Fruit fly (Drosophila melanogaster): ENCODE measurements around the gene CG42249.

Gene CG42249

DNA sequence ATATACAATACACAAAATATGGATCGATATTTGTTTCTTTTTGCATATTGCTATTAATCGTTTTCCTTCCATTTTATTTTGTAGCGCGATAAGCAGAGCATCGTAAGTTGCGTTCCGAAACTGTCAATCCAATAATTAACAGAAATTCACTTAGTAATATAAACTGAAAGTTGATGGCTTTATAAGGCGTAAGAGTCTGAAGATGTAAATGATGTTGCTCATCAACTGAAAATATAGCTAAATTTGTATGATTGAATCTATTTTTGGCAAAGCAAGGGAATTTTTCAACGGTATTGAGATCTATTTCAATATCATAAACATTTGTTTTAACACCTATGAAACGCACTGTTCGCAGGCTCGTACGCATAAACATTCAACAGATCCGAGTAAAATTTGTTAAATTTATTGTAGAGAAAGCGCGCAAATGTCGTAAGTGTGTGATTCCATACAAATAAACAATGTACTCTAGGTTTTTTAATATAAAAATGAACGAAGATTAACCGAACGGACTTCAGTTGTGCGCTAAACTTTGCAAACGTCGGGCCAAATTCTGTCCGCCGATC, 7.2 kb upstream of the CG42249 start, which contains the start of gene Vago (continued):
- no peak for TF ChIP-seq CG6163 (GFP tag; IDR thresholded peaks at IDR 0.05)
- TF ChIP-seq CG3919 (GFP tag; optimal IDR thresholded peaks at IDR 0.05): no peak
- no peak for TF ChIP-seq eg (GFP tag; IDR thresholded peaks at IDR 0.05)
- no peak for TF ChIP-seq CG9139 (GFP tag; optimal IDR thresholded peaks at IDR 0.05)
- peak; percentile 19 for TF ChIP-seq Hr39 (GFP tag; optimal IDR thresholded peaks at IDR 0.05)
- no peak for TF ChIP-seq Ets96B (tag; optimal IDR thresholded peaks at IDR 0.05)
- no peak for TF ChIP-seq Blimp-1 (GFP tag; optimal IDR thresholded peaks at IDR 0.05)
- no peak for TF ChIP-seq CG34406 (GFP tag; optimal IDR thresholded peaks at IDR 0.05)
- TF ChIP-seq CG8319 (GFP tag; optimal IDR thresholded peaks at IDR 0.05): no peak
- no peak for TF ChIP-seq fd59A (GFP tag; optimal IDR thresholded peaks at IDR 0.05)
- TF ChIP-seq CG11294 (GFP tag; IDR thresholded peaks at IDR 0.05): no peak
- TF ChIP-seq Sox14 (GFP tag; optimal IDR thresholded peaks at IDR 0.05): no peak
- peak; percentile 47 for TF ChIP-seq CG32006 (GFP tag; optimal IDR thresholded peaks at IDR 0.05)

DNA sequence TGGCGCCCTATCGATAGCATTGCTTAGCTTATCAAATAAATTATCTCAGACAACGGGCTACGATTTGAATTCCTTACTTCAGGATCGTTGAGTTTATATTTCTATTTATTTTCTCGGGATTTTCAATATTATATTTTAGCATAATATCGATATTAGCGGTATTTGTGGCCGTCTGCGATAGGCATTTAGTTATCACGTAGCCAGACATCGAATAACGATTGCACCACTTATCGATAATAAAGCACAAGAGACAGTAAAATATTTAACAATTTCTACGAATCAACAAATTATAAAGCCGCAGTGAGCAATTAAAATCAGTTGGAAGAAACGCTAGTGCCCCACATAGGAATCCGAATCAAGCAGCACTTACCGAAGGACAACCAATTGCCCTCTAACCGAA, 5.9 kb upstream of the CG42249 start, which contains the start of gene CG2076:
Gene CG2076 (plus strand): TSS at position 50 of the 400 bp plus-strand sequence.
- peak; percentile 48 for TF ChIP-seq Eip78C (GFP tag)
- peak; percentile 84 for TF ChIP-seq dsx (GFP tag; optimal IDR thresholded peaks at IDR 0.05; ENCODE audit: poor library complexity, severe bottlenecking)
- TF ChIP-seq Eip75B (GFP tag; optimal IDR thresholded peaks at IDR 0.05): no peak

DNA sequence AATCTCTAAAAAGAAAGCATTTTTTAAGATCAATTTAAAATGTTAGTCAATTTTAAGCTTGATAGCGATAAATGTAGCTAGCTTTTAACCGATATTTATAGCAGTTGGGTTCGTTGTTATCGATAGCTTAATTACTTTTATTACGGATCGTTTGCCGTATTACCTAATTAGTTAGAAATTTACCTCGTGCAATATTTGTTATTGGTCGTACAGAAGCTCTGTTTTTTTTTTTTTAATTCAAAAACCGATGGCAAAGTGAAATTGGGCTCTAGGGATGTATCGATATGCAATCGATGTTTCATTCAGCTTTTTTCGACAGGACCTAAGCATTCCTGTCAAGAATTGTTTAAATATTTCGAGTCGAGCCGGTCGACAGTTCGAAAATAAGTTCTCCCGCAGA, 3.9 kb upstream of the CG42249 start, which contains the start of gene CG2061:
Gene CG2061 (plus strand): TSS at position 292 of the 400 bp plus-strand sequence.
- TF ChIP-seq CG6276 (GFP tag; optimal IDR thresholded peaks at IDR 0.05) (no peak), CG16779 (tag; optimal IDR thresholded peaks at IDR 0.05) (no peak), CG15336 (GFP tag; IDR thresholded peaks at IDR 0.05) (no peak), Sox14 (GFP tag; optimal IDR thresholded peaks at IDR 0.05) (no peak), ss (GFP tag; optimal IDR thresholded peaks at IDR 0.05) (no peak), CG7368 (GFP tag; optimal IDR thresholded peaks at IDR 0.05) (no peak), Sox102F (GFP tag; optimal IDR thresholded peaks at IDR 0.05) (no peak), CG10631 (GFP tag; optimal IDR thresholded peaks at IDR 0.05) (no peak), Gug (GFP tag; IDR thresholded peaks at IDR 0.05) (no peak), CG10669 (GFP tag; optimal IDR thresholded peaks at IDR 0.05) (no peak), vri (GFP tag; optimal IDR thresholded peaks at IDR 0.05) (no peak), salr (GFP tag; optimal IDR thresholded peaks at IDR 0.05) (no peak), lz (GFP tag; optimal IDR thresholded peaks at IDR 0.05) (no peak)

DNA sequence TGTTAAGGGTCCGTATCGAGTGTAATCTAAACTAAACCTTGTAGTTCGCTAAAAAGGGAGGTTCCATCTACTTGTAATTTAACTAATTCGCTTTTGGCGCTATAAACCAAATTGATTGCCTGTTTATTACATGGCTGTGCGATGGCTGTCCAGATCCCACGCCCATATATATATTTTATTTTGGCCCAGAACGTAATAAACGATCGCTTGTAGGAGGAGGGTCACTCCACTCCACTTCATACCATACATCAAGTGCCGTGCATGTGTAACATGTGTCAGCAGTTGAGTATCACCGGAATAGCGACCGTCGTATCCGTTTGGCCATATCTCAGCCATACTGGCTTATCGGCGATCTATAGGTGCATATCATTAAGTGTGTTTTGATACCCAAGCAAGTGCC, 797 bp upstream of the CG42249 start:
- TF ChIP-seq Sox15 (GFP tag; optimal IDR thresholded peaks at IDR 0.05) (no peak), fkh (GFP tag; optimal IDR thresholded peaks at IDR 0.05) (no peak), vri (GFP tag; optimal IDR thresholded peaks at IDR 0.05) (peak; percentile 8)

DNA sequence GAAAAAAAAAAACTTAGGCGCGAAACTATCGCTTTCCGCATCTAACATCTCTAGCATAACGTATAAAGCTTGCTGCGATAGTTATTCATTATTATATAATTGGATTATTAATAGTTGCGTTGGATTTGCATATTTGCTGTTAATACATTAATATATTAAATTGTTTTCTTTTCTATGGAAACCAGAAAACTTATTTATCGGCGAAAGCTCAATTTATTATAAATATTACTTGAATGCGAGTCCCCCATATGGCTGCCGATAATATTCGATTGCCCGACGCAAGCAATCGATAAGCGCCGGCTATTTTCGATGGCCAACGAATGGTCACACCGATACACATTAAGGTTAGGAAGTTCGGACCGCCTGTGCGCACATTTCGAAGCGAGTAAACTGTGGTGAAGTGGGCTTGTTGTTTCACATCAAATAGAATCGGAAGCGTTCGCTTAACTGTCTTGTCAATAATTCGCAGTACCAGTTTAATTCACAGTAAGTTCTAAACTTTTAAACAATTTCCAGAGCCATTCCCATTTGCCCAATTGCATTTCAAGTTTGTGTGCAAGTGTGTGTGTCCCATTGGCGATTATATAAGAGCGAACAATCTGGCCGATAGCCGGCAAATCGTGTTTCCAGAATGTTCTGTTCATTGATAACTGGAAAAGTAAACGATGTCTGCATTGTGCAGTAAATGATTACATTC, 12.2 kb downstream of the CG42249 start, which contains the start of gene Hsp60A:
Gene Hsp60A (plus strand): TSS at position 335 of the 697 bp plus-strand sequence.
- TF ChIP-seq CG10669 (GFP tag; optimal IDR thresholded peaks at IDR 0.05): peak; percentile 16
- peak; percentile 46 for TF ChIP-seq CG3919 (GFP tag; optimal IDR thresholded peaks at IDR 0.05)
- peak; percentile 64 for TF ChIP-seq pdm3 (GFP tag; optimal IDR thresholded peaks at IDR 0.05)
- TF ChIP-seq dsx (GFP tag; optimal IDR thresholded peaks at IDR 0.05; ENCODE audit: poor library complexity, severe bottlenecking): no peak
- TF ChIP-seq svp (GFP tag): peak; percentile 84
- TF ChIP-seq Sox15 (GFP tag; optimal IDR thresholded peaks at IDR 0.05): peak; percentile 14
- TF ChIP-seq Hr39 (GFP tag; optimal IDR thresholded peaks at IDR 0.05): peak; percentile 35
- peak; percentile 45 for TF ChIP-seq Ets21C (GFP tag; optimal IDR thresholded peaks at IDR 0.05)
- 0 out of 3 replicates have a peak, but pooled peaks have one; percentile 27 for TF ChIP-seq CG6163 (GFP tag; IDR thresholded peaks at IDR 0.05)
- no peak for TF ChIP-seq CG11902 (GFP tag; optimal IDR thresholded peaks at IDR 0.05)
- peak; percentile 42 for TF ChIP-seq CG3032 (tag; optimal IDR thresholded peaks at IDR 0.05)
- TF ChIP-seq Hr38 (GFP tag; optimal IDR thresholded peaks at IDR 0.05): no peak
- peak; percentile 31 for TF ChIP-seq Hr4 (GFP tag; optimal IDR thresholded peaks at IDR 0.05)
- TF ChIP-seq CG11762 (GFP tag; optimal IDR thresholded peaks at IDR 0.05; ENCODE audit: insufficient read depth): no peak
- peak; percentile 97 for TF ChIP-seq vri (GFP tag; optimal IDR thresholded peaks at IDR 0.05)
- peak; percentile 18 for TF ChIP-seq CG34406 (GFP tag; optimal IDR thresholded peaks at IDR 0.05)
- TF ChIP-seq CG16779 (tag; optimal IDR thresholded peaks at IDR 0.05): no peak
- peak; percentile 42 for TF ChIP-seq CG10631 (GFP tag; optimal IDR thresholded peaks at IDR 0.05)
- TF ChIP-seq net (GFP tag; optimal IDR thresholded peaks at IDR 0.05): no peak
- TF ChIP-seq Sox102F (GFP tag; optimal IDR thresholded peaks at IDR 0.05): no peak
- TF ChIP-seq lz (GFP tag; optimal IDR thresholded peaks at IDR 0.05): peak; percentile 45
- TF ChIP-seq Eip93F (GFP tag; optimal IDR thresholded peaks at IDR 0.05): peak; percentile 48
- TF ChIP-seq CG15336 (GFP tag; IDR thresholded peaks at IDR 0.05): no peak
- peak; percentile 34 for TF ChIP-seq CG6854 (GFP tag; optimal IDR thresholded peaks at IDR 0.05)
